Fruit fly (Drosophila melanogaster): ENCODE data around the gene CG11155.

The CG11155 gene

dm6 chr4:1146456-1146855 lies 20.1 kb downstream of the CG11155 start:
- TF ChIP-seq CG11902 (GFP tag; optimal IDR thresholded peaks at IDR 0.05) (no peak), Ets21C (GFP tag; optimal IDR thresholded peaks at IDR 0.05) (no peak), Hr4 (GFP tag; optimal IDR thresholded peaks at IDR 0.05) (no peak), CG1621 (tag; optimal IDR thresholded peaks at IDR 0.05) (no peak), svp (GFP tag) (no peak), pdm3 (GFP tag; optimal IDR thresholded peaks at IDR 0.05) (peak; percentile 4), CG3919 (GFP tag; optimal IDR thresholded peaks at IDR 0.05) (no peak), CG32006 (GFP tag; optimal IDR thresholded peaks at IDR 0.05) (no peak), spab (GFP tag; optimal IDR thresholded peaks at IDR 0.05) (no peak), CG31627 (GFP tag; optimal IDR thresholded peaks at IDR 0.05) (peak; percentile 10), CG16779 (tag; optimal IDR thresholded peaks at IDR 0.05) (no peak), lz (GFP tag; optimal IDR thresholded peaks at IDR 0.05) (peak; percentile 24)

DNA sequence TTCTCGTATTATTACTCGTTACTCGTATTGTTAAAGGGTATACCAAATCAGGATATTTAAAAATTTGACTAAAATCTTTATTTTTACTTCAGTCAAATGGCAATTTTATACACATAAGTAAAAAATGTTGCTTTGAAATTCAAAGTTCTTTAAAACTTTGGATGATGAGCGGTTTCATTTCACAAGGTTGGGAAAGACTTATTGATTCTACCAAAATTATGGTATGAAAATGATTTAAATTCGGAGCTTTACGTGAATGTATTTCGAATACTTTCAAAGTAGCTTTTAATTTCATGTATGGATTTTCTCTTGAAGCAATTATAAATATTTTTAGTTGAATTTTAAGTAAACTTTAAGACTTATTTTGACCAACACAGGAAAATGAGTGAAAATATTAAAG lies 20.8 kb downstream of the CG11155 start, which contains the start of gene Kif3C:
TSS of gene Kif3C (plus strand) at position 301 of the 400 bp plus-strand sequence.
- TF ChIP-seq Sox102F (GFP tag; optimal IDR thresholded peaks at IDR 0.05) (no peak), CG11902 (GFP tag; optimal IDR thresholded peaks at IDR 0.05) (no peak), CG34406 (GFP tag; optimal IDR thresholded peaks at IDR 0.05) (no peak)

DNA sequence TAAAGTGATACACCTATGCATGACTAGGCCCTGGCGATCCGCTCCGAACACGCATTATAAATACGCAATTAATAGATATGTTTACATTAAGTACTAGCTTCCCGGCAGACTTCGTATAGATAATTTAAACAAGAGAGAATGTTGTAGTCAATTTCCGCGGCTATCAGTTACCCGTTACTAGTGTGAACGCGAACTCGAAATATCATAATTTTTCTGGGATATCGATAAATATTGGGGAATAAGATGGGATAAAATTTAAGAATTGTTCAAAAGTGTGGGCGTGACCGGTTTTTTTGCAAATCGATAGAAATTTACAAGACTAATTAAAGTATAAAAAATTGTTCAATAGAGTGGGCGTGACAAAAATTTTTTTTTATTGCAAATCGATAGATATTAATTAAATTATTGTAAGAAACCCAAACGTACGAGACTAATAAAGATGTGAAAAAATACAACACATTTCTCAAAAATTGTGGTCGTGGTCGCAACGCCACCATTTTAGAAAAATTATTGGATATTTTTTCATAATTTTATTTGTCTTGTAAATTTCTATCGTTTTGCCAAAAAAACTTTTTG lies 21.7 kb downstream of the CG11155 start:
- TF ChIP-seq Eip78C (GFP tag) (no peak), CG16779 (tag; optimal IDR thresholded peaks at IDR 0.05) (no peak), CG3919 (GFP tag; optimal IDR thresholded peaks at IDR 0.05) (no peak), CG34406 (GFP tag; optimal IDR thresholded peaks at IDR 0.05) (no peak), esn (GFP tag; optimal IDR thresholded peaks at IDR 0.05) (no peak), Ets96B (tag; optimal IDR thresholded peaks at IDR 0.05) (no peak), CG6163 (GFP tag; IDR thresholded peaks at IDR 0.05) (no peak), Smox (GFP tag; optimal IDR thresholded peaks at IDR 0.05) (no peak), fd59A (GFP tag; optimal IDR thresholded peaks at IDR 0.05) (no peak), CG11902 (GFP tag; optimal IDR thresholded peaks at IDR 0.05) (no peak), Lpt (GFP tag; optimal IDR thresholded peaks at IDR 0.05) (no peak), fd85E (GFP tag; optimal IDR thresholded peaks at IDR 0.05) (no peak), CG15336 (GFP tag; IDR thresholded peaks at IDR 0.05) (no peak), CG8632 (GFP tag; optimal IDR thresholded peaks at IDR 0.05) (no peak)

DNA sequence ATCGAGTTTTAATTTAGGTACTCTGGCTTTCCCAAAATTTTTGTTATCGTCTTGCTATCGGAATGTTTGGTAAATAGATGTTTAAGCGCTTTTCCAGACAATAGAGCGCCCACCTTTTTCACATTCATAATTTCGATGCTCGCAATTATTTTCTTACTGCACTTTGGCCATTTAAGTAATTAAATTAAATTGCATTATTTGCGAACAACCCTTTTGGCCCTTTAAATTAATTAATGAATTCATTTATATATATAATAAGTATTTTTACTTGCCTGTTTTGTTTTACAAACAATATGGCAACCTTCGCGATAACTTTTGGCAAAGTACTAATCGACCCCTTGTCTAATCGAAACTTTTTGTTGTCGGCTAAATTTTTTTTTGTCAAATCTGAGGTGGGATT lies 29.9 kb downstream of the CG11155 start:
- TF ChIP-seq Sox15 (GFP tag; optimal IDR thresholded peaks at IDR 0.05) (no peak), CG11902 (GFP tag; optimal IDR thresholded peaks at IDR 0.05) (no peak), CG6163 (GFP tag; IDR thresholded peaks at IDR 0.05) (no peak), CG8319 (GFP tag; optimal IDR thresholded peaks at IDR 0.05) (no peak), Ets21C (GFP tag; optimal IDR thresholded peaks at IDR 0.05) (no peak), Hr4 (GFP tag; optimal IDR thresholded peaks at IDR 0.05) (no peak), Sox14 (GFP tag; optimal IDR thresholded peaks at IDR 0.05) (no peak), CG3032 (tag; optimal IDR thresholded peaks at IDR 0.05) (no peak), CG8119 (GFP tag; IDR thresholded peaks at IDR 0.05) (no peak), CG31627 (GFP tag; optimal IDR thresholded peaks at IDR 0.05) (no peak), spab (GFP tag; optimal IDR thresholded peaks at IDR 0.05) (no peak), Eip93F (GFP tag; optimal IDR thresholded peaks at IDR 0.05) (no peak)

DNA sequence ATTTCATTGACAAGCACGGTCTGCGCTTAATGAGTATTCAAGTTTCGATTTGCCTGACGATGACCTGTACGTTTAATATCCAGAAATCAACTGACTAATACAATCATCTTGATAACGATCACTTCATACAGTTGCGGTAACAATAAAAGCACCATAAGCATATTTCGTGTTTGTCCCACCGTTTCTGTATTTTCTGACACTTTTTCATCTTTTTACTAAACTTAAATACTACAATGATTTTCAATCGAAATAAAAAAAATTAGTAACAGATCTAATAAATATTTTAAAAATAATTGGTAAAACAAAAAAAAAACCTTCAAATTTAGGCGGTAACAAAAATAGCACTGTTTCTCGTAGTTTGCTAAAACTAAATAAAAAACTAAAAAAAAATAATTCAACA lies 35.7 kb downstream of the CG11155 start, which contains the start of gene CG32017:
TSS of gene CG32017 (minus strand) at position 101 of the 400 bp plus-strand sequence.
- TF ChIP-seq ss (GFP tag; optimal IDR thresholded peaks at IDR 0.05) (no peak), fd85E (GFP tag; optimal IDR thresholded peaks at IDR 0.05) (no peak)

dm6 chr4:1175156-1175555 lies 48.8 kb downstream of the CG11155 start:
- TF ChIP-seq Lpt (GFP tag; optimal IDR thresholded peaks at IDR 0.05) (no peak), Hr38 (GFP tag; optimal IDR thresholded peaks at IDR 0.05) (no peak), CG6792 (GFP tag; optimal IDR thresholded peaks at IDR 0.05) (no peak), eg (GFP tag; IDR thresholded peaks at IDR 0.05) (no peak), CG31627 (GFP tag; optimal IDR thresholded peaks at IDR 0.05) (no peak), vri (GFP tag; optimal IDR thresholded peaks at IDR 0.05) (no peak)
